Fruit fly (Drosophila melanogaster) whole organism, embryonic: Measurements from ENCODE around the gene CG14982.

Experiments
- Asciz ChIP-seq: fragments of 200-800 bp; sonication (Bioruptor generic); optimal IDR thresholded peaks from 2 replicates; lab custom pipeline; 2017; ENCODE audit warnings: missing biosample characterization, mild to moderate bottlenecking, missing genetic modification characterization, missing genetic modification reagents
- Atf-2 ChIP-seq: fragments of 200-800 bp; sonication (Bioruptor generic); optimal IDR thresholded peaks from 2 replicates; lab custom pipeline; 2016; ENCODE audit warnings: missing biosample characterization, missing genetic modification characterization
- B-H1 ChIP-seq: fragments of 200-800 bp; sonication (Bioruptor generic); IDR thresholded peaks from 3 replicates; pipeline ENCODE4 v1.3.6; 2022; ENCODE audit warnings: missing biosample characterization, missing genetic modification characterization
- B-H2 ChIP-seq: fragments of 200-800 bp; sonication (Bioruptor generic); optimal IDR thresholded peaks from 2 replicates; lab custom pipeline; 2018; ENCODE audit warnings: missing biosample characterization, mild to moderate bottlenecking, missing genetic modification characterization
- C15 ChIP-seq: fragments of 200-800 bp; sonication (Bioruptor generic); IDR thresholded peaks from 3 replicates; pipeline ENCODE4 v1.3.6; 2022; ENCODE audit warnings: missing biosample characterization, missing genetic modification characterization
- CG10209 ChIP-seq: fragments of 200-800 bp; sonication (Bioruptor generic); optimal IDR thresholded peaks from 3 replicates; lab custom pipeline; 2017; ENCODE audit warnings: missing biosample characterization, mild to moderate bottlenecking, missing genetic modification characterization, missing genetic modification reagents
- CG10979 ChIP-seq: fragments of 200-800 bp; sonication (Bioruptor generic); optimal IDR thresholded peaks from 2 replicates; lab custom pipeline; 2018; ENCODE audit warnings: missing biosample characterization, mild to moderate bottlenecking, missing genetic modification characterization, moderate library complexity
- CG12299 ChIP-seq: fragments of 200-800 bp; sonication (Bioruptor generic); optimal IDR thresholded peaks from 2 replicates; lab custom pipeline; 2018; ENCODE audit warnings: missing biosample characterization, mild to moderate bottlenecking, missing genetic modification characterization
- CG2712 ChIP-seq: fragments of 200-800 bp; optimal IDR thresholded peaks from 3 replicates; lab custom pipeline; 2019; ENCODE audit warnings: missing biosample characterization, mild to moderate bottlenecking, missing genetic modification characterization, moderate library complexity
- CG30403 ChIP-seq: fragments of 200-800 bp; sonication (Bioruptor generic); optimal IDR thresholded peaks from 3 replicates; lab custom pipeline; 2016; ENCODE audit warnings: missing biosample characterization, missing genetic modification characterization
- CG32532 ChIP-seq: fragments of 200-800 bp; sonication (Bioruptor generic); IDR thresholded peaks from 2 replicates; pipeline ENCODE4 v1.3.6; 2022; ENCODE audit warnings: missing biosample characterization, missing genetic modification characterization
- CG3407 ChIP-seq: fragments of 200-800 bp; sonication (Bioruptor generic); optimal IDR thresholded peaks from 2 replicates; lab custom pipeline; 2018; ENCODE audit warnings: missing biosample characterization, mild to moderate bottlenecking, missing genetic modification characterization
- CG34422 ChIP-seq: fragments of 200-800 bp; sonication (Bioruptor generic); IDR thresholded peaks from 3 replicates; pipeline ENCODE4 v1.3.6; 2022; ENCODE audit warnings: missing biosample characterization, missing genetic modification characterization
- CG3995 ChIP-seq: fragments of 200-800 bp; sonication (Bioruptor generic); optimal IDR thresholded peaks from 3 replicates; lab custom pipeline; 2016; ENCODE audit warnings: missing biosample characterization, missing genetic modification characterization
- CG4730 ChIP-seq: fragments of 200-800 bp; sonication (Bioruptor generic); IDR thresholded peaks from 2 replicates; pipeline ENCODE4 v1.3.6; 2022; ENCODE audit warnings: missing biosample characterization, missing genetic modification characterization
- CG6175 ChIP-seq: fragments of 200-800 bp; sonication (Bioruptor generic); IDR thresholded peaks from 3 replicates; pipeline ENCODE4 v1.3.6; 2022; ENCODE audit warnings: missing biosample characterization, missing genetic modification characterization
- CG9609 ChIP-seq: fragments of 200-800 bp; sonication (Bioruptor generic); optimal IDR thresholded peaks from 3 replicates; lab custom pipeline; 2016; ENCODE audit warnings: missing biosample characterization, missing genetic modification characterization
- CG9932 ChIP-seq: fragments of 200-800 bp; sonication (Bioruptor generic); IDR thresholded peaks from 2 replicates; pipeline ENCODE4 v1.3.6; 2022; ENCODE audit warnings: missing biosample characterization, missing genetic modification characterization
- CoRest ChIP-seq: fragments of 200-800 bp; sonication (Bioruptor generic); optimal IDR thresholded peaks from 3 replicates; lab custom pipeline; 2018; ENCODE audit warnings: missing biosample characterization, mild to moderate bottlenecking, missing genetic modification characterization, moderate library complexity
- Med ChIP-seq: fragments of 200-800 bp; sonication (Bioruptor generic); peaks from one replicate; lab custom pipeline; 2016; ENCODE audit warnings: missing biosample characterization, missing genetic modification characterization, mild to moderate bottlenecking, inconsistent platforms, moderate library complexity
- Meics ChIP-seq: fragments of 200-800 bp; sonication (Bioruptor generic); optimal IDR thresholded peaks from 2 replicates; lab custom pipeline; 2017; ENCODE audit warnings: missing biosample characterization, mild to moderate bottlenecking, missing genetic modification characterization
- Myb ChIP-seq: fragments of 200-800 bp; sonication (Bioruptor generic); optimal IDR thresholded peaks from 2 replicates; lab custom pipeline; 2016; ENCODE audit warnings: missing biosample characterization, missing genetic modification characterization
- Rfx ChIP-seq: fragments of 200-800 bp; sonication (Bioruptor generic); IDR thresholded peaks from 2 replicates; pipeline ENCODE4 v1.3.6; 2022; ENCODE audit warnings: missing biosample characterization, missing genetic modification characterization
- Scr ChIP-seq: fragments of 200-800 bp; sonication (Bioruptor generic); IDR thresholded peaks from 2 replicates; pipeline ENCODE4 v1.3.6; 2022; ENCODE audit warnings: missing biosample characterization, missing genetic modification characterization; ENCODE audit not compliant: partially characterized antibody
- Sox100B ChIP-seq: fragments of 200-800 bp; sonication (Bioruptor generic); optimal IDR thresholded peaks from 3 replicates; lab custom pipeline; 2018; ENCODE audit warnings: missing biosample characterization, mild to moderate bottlenecking, missing genetic modification characterization
- Sry-δ ChIP-seq: fragments of 200-800 bp; sonication (Bioruptor generic); optimal IDR thresholded peaks from 2 replicates; lab custom pipeline; 2016; ENCODE audit warnings: missing biosample characterization, missing genetic modification characterization
- Stat92E ChIP-seq, 3 experiments: fragments of >200 bp in 2 of 3; fragments of 200-800 bp in 1 of 3; sonication (Bioruptor generic) in 1 of 3; optimal IDR thresholded peaks; 2 replicates each; lab custom pipeline; 2017 to 2019; ENCODE audit warnings: missing biosample characterization in 3 of 3, missing genetic modification characterization in 3 of 3, mild to moderate bottlenecking in 1 of 3, moderate library complexity in 1 of 3
- Usf ChIP-seq: fragments of 200-800 bp; sonication (Bioruptor generic); optimal IDR thresholded peaks from 2 replicates; lab custom pipeline; 2017; ENCODE audit warnings: missing genotype, missing biosample characterization, missing genetic modification characterization
- abd-A ChIP-seq: fragments of 200-800 bp; sonication (Bioruptor generic); optimal IDR thresholded peaks from 3 replicates; lab custom pipeline; 2019; ENCODE audit warnings: missing biosample characterization, mild to moderate bottlenecking, missing genetic modification characterization, moderate library complexity
- chinmo ChIP-seq: fragments of 200-800 bp; sonication (Bioruptor generic); IDR thresholded peaks from 4 replicates; pipeline ENCODE4 v1.3.6; 2022; ENCODE audit warnings: missing biosample characterization, missing genetic modification characterization; ENCODE audit not compliant: partially characterized antibody
- hbn ChIP-seq: fragments of 200-800 bp; sonication (Bioruptor generic); IDR thresholded peaks from 2 replicates; pipeline ENCODE4 v1.3.6; 2022; ENCODE audit warnings: missing biosample characterization, missing genetic modification characterization; ENCODE audit not compliant: partially characterized antibody
- jumu ChIP-seq: fragments of 200-800 bp; sonication (Bioruptor generic); optimal IDR thresholded peaks from 3 replicates; lab custom pipeline; 2016; ENCODE audit warnings: missing biosample characterization, missing genetic modification characterization
- kah ChIP-seq: fragments of 200-800 bp; sonication (Bioruptor generic); optimal IDR thresholded peaks from 2 replicates; lab custom pipeline; 2018; ENCODE audit warnings: missing biosample characterization, mild to moderate bottlenecking, missing genetic modification characterization
- lmd ChIP-seq: fragments of 200-800 bp; sonication (Bioruptor generic); IDR thresholded peaks from 2 replicates; pipeline ENCODE4 v1.3.6; 2022; ENCODE audit warnings: missing biosample characterization, missing genetic modification characterization
- mam ChIP-seq: fragments of 200-800 bp; sonication (Bioruptor generic); optimal IDR thresholded peaks from 3 replicates; lab custom pipeline; 2016; ENCODE audit warnings: missing biosample characterization, missing genetic modification characterization
- nerfin-2 ChIP-seq: fragments of 200-800 bp; sonication (Bioruptor generic); IDR thresholded peaks from 2 replicates; pipeline ENCODE4 v1.3.6; 2022; ENCODE audit warnings: missing biosample characterization, missing genetic modification characterization; ENCODE audit not compliant: partially characterized antibody
- nom ChIP-seq: fragments of 200-800 bp; sonication (Bioruptor generic); optimal IDR thresholded peaks from 2 replicates; lab custom pipeline; 2017; ENCODE audit warnings: missing biosample characterization, missing genetic modification characterization, mild to moderate bottlenecking, moderate library complexity, missing genetic modification reagents
- pfk ChIP-seq: fragments of 200-800 bp; sonication (Bioruptor generic); optimal IDR thresholded peaks from 2 replicates; lab custom pipeline; 2018; ENCODE audit warnings: missing biosample characterization, mild to moderate bottlenecking, missing genetic modification characterization, moderate library complexity
- ranshi ChIP-seq: fragments of 200-800 bp; sonication (Bioruptor generic); IDR thresholded peaks from 2 replicates; pipeline ENCODE4 v1.3.6; 2022; ENCODE audit warnings: missing biosample characterization, missing genetic modification characterization
- sd ChIP-seq: fragments of 200-800 bp; sonication (Bioruptor generic); optimal IDR thresholded peaks from 3 replicates; lab custom pipeline; 2018; ENCODE audit warnings: missing biosample characterization, mild to moderate bottlenecking, missing genetic modification characterization, moderate library complexity
- sna ChIP-seq: fragments of 200-800 bp; sonication (Bioruptor generic); IDR thresholded peaks from 2 replicates; pipeline ENCODE4 v1.3.6; 2022; ENCODE audit warnings: missing biosample characterization, missing genetic modification characterization; ENCODE audit not compliant: partially characterized antibody
- stwl ChIP-seq: fragments of 200-800 bp; sonication (Bioruptor generic); optimal IDR thresholded peaks from 3 replicates; lab custom pipeline; 2018; ENCODE audit warnings: missing biosample characterization, mild to moderate bottlenecking, missing genetic modification characterization, moderate library complexity
- tap ChIP-seq: fragments of 200-800 bp; optimal IDR thresholded peaks from 3 replicates; lab custom pipeline; 2019; ENCODE audit warnings: missing biosample characterization, mild to moderate bottlenecking, missing genetic modification characterization, moderate library complexity
- tll ChIP-seq, 2 experiments: fragments of 200-800 bp in 1 of 2; fragments of >200 bp in 1 of 2; sonication (Bioruptor generic) in 1 of 2; optimal IDR thresholded peaks; 2 replicates each; lab custom pipeline; 2017 to 2019; ENCODE audit warnings: missing biosample characterization in 2 of 2, missing genetic modification characterization in 2 of 2, mild to moderate bottlenecking in 1 of 2, moderate library complexity in 1 of 2

The CG14982 gene

dm6 chr3L:3947301-3947941 lies 4.9 kb downstream of the CG14982 start, which contains the start of gene CG10853 (continued):
- TF ChIP-seq Meics (GFP tag; lab: Kevin White, UChicago) (no peak), Myb (GFP tag; lab: Kevin White, UChicago) (peak; percentile 13), CG2712 (peak; percentile 23), B-H1 (GFP tag; lab: Robert Waterston, UW) (no peak)

- TF ChIP-seq nom (GFP tag; lab: Kevin White, UChicago) (no peak), CG10209 (no peak)
Observed at dm6 chr3L:3949205-3949604, 6.7 kb downstream of the CG14982 start, which contains the start of gene CG14983. TSS of gene CG14983 (minus strand) at chr3L:3949305.

dm6 chr3L:3951875-3952274 lies 9.4 kb downstream of the CG14982 start:
- no peak for TF ChIP-seq CG6175 (GFP tag; lab: Robert Waterston, UW)
- no peak for TF ChIP-seq lmd (GFP tag; lab: Robert Waterston, UW)
- TF ChIP-seq Rfx (GFP tag; lab: Robert Waterston, UW) = peak; percentile 48; the same call in 1 of the 2 replicates
- peak; percentile 50 for TF ChIP-seq CG9932 (GFP tag; lab: Robert Waterston, UW)
- TF ChIP-seq CG32532 (GFP tag; lab: Robert Waterston, UW) = peak; percentile 32; the same call in 1 of the 2 replicates
- TF ChIP-seq CG10979 = no peak
- TF ChIP-seq CG3995 (GFP tag; lab: Kevin White, UChicago) = peak; percentile 91
- no peak for TF ChIP-seq CG12299 (tag; lab: Kevin White, UChicago)
- peak; percentile 15 for TF ChIP-seq B-H2 (GFP tag; lab: Kevin White, UChicago)
- TF ChIP-seq CG10209 = no peak
- TF ChIP-seq CoRest (tag; lab: Kevin White, UChicago) = no peak
- TF ChIP-seq stwl (tag; lab: Kevin White, UChicago) = no peak
- TF ChIP-seq sna = no peak
- TF ChIP-seq CG4730 (GFP tag; lab: Robert Waterston, UW) = no peak
- no peak for TF ChIP-seq mam (GFP tag; lab: Kevin White, UChicago)
- TF ChIP-seq Med (GFP tag; lab: Kevin White, UChicago) = no peak
- no peak for TF ChIP-seq Atf-2 (GFP tag; lab: Kevin White, UChicago)
- TF ChIP-seq abd-A (tag; lab: Kevin White, UChicago) = no peak
- no peak for TF ChIP-seq C15 (GFP tag; lab: Robert Waterston, UW)
- no peak for TF ChIP-seq tll (GFP tag; optimal IDR thresholded peaks at IDR 0.05; lab: Kevin White, UChicago)
- peak; percentile 18; the same call in 1 of the 2 replicates for TF ChIP-seq ranshi (GFP tag; lab: Robert Waterston, UW)
- no peak for TF ChIP-seq hbn (GFP tag; lab: Robert Waterston, UW)
- 0 out of 4 replicates have a peak, but pooled peaks have one; percentile 55 for TF ChIP-seq chinmo
- no peak for TF ChIP-seq jumu (GFP tag; lab: Kevin White, UChicago)
- peak; percentile 56 for TF ChIP-seq sd (tag; lab: Kevin White, UChicago)
- no peak for TF ChIP-seq Usf (GFP tag; lab: Kevin White, UChicago)
- TF ChIP-seq Asciz (GFP tag; lab: Kevin White, UChicago) = no peak

dm6 chr3L:3952468-3952867 lies 10.0 kb downstream of the CG14982 start, which contains the start of gene CG14984:
TSS of gene CG14984 (minus strand) at chr3L:3952550.
- no peak for TF ChIP-seq Stat92E (GFP tag; optimal IDR thresholded peaks at IDR 0.05; lab: Kevin White, UChicago)
- no peak for TF ChIP-seq tap
- no peak for TF ChIP-seq CG34422 (GFP tag; lab: Robert Waterston, UW)
- no peak for TF ChIP-seq pfk
- TF ChIP-seq Scr (GFP tag; lab: Robert Waterston, UW) = no peak
- peak; percentile 18 for TF ChIP-seq Sry-δ (GFP tag; lab: Kevin White, UChicago)
- TF ChIP-seq nerfin-2 (GFP tag; lab: Robert Waterston, UW) = no peak
- no peak for TF ChIP-seq CG10979
- TF ChIP-seq CG3407 = no peak
- TF ChIP-seq Sox100B (GFP tag; lab: Kevin White, UChicago) = no peak
- no peak for TF ChIP-seq kah (GFP tag; lab: Kevin White, UChicago)
- TF ChIP-seq CG30403 (GFP tag; lab: Kevin White, UChicago) = peak; percentile 27
- no peak for TF ChIP-seq CG9609 (GFP tag; lab: Kevin White, UChicago)
